Fruit fly (Drosophila melanogaster): ENCODE measurements around the gene KFase.

The KFase gene

dm6 chr2L:6488676-6489140, at the start of gene KFase, which contains the start of gene epsilonCOP:
KFase (minus strand) TSS chr2L:6488756.
epsilonCOP (plus strand) TSS chr2L:6489090.
- TF ChIP-seq Dll (optimal IDR thresholded peaks at IDR 0.05) (no peak), EcR (GFP tag; optimal IDR thresholded peaks at IDR 0.05) (no peak), pan (optimal IDR thresholded peaks at IDR 0.05) (no peak), usp (GFP tag; optimal IDR thresholded peaks at IDR 0.05) (no peak), psq (optimal IDR thresholded peaks at IDR 0.05) (no peak), CG8478 (optimal IDR thresholded peaks at IDR 0.05) (no peak)

- TF ChIP-seq usp (GFP tag; optimal IDR thresholded peaks at IDR 0.05) (no peak), psq (optimal IDR thresholded peaks at IDR 0.05) (no peak), CG8478 (optimal IDR thresholded peaks at IDR 0.05) (no peak), pan (optimal IDR thresholded peaks at IDR 0.05) (no peak), Dll (optimal IDR thresholded peaks at IDR 0.05) (peak; percentile 27), EcR (GFP tag; optimal IDR thresholded peaks at IDR 0.05) (no peak)
Observed at dm6 chr2L:6536044-6536581, 47.6 kb upstream of the KFase start.

dm6 chr2L:6534125-6534815, 45.7 kb upstream of the KFase start:
- TF ChIP-seq Dll (optimal IDR thresholded peaks at IDR 0.05) (no peak), CG8478 (optimal IDR thresholded peaks at IDR 0.05) (no peak), psq (optimal IDR thresholded peaks at IDR 0.05) (no peak), EcR (GFP tag; optimal IDR thresholded peaks at IDR 0.05) (no peak), usp (GFP tag; optimal IDR thresholded peaks at IDR 0.05) (no peak), pan (optimal IDR thresholded peaks at IDR 0.05) (no peak)

- TF ChIP-seq pan (optimal IDR thresholded peaks at IDR 0.05): no peak
- no peak for TF ChIP-seq EcR (GFP tag; optimal IDR thresholded peaks at IDR 0.05)
- no peak for TF ChIP-seq usp (GFP tag; optimal IDR thresholded peaks at IDR 0.05)
- TF ChIP-seq CG8478 (optimal IDR thresholded peaks at IDR 0.05): no peak
- no peak for TF ChIP-seq psq (optimal IDR thresholded peaks at IDR 0.05)
- no peak for TF ChIP-seq Dll (optimal IDR thresholded peaks at IDR 0.05)
Observed at dm6 chr2L:6533719-6534118, 45.2 kb upstream of the KFase start.

dm6 chr2L:6532977-6533376, 44.4 kb upstream of the KFase start:
- no peak for TF ChIP-seq CG8478 (optimal IDR thresholded peaks at IDR 0.05)
- TF ChIP-seq Dll (optimal IDR thresholded peaks at IDR 0.05): no peak
- no peak for TF ChIP-seq psq (optimal IDR thresholded peaks at IDR 0.05)

dm6 chr2L:6531985-6532699, 43.6 kb upstream of the KFase start:
- TF ChIP-seq pan (optimal IDR thresholded peaks at IDR 0.05): no peak
- TF ChIP-seq psq (optimal IDR thresholded peaks at IDR 0.05): no peak
- TF ChIP-seq EcR (GFP tag; optimal IDR thresholded peaks at IDR 0.05): no peak
- TF ChIP-seq CG8478 (optimal IDR thresholded peaks at IDR 0.05): no peak
- TF ChIP-seq usp (GFP tag; optimal IDR thresholded peaks at IDR 0.05): no peak
- TF ChIP-seq Dll (optimal IDR thresholded peaks at IDR 0.05): no peak

dm6 chr2L:6530952-6531512, 42.5 kb upstream of the KFase start:
- TF ChIP-seq CG8478 (optimal IDR thresholded peaks at IDR 0.05) (no peak), Dll (optimal IDR thresholded peaks at IDR 0.05) (no peak), pan (optimal IDR thresholded peaks at IDR 0.05) (no peak), usp (GFP tag; optimal IDR thresholded peaks at IDR 0.05) (no peak), EcR (GFP tag; optimal IDR thresholded peaks at IDR 0.05) (no peak), psq (optimal IDR thresholded peaks at IDR 0.05) (no peak)

dm6 chr2L:6526996-6527395, 38.4 kb upstream of the KFase start:
- TF ChIP-seq pan (optimal IDR thresholded peaks at IDR 0.05) (no peak), psq (optimal IDR thresholded peaks at IDR 0.05) (no peak), Dll (optimal IDR thresholded peaks at IDR 0.05) (no peak), usp (GFP tag; optimal IDR thresholded peaks at IDR 0.05) (no peak), CG8478 (optimal IDR thresholded peaks at IDR 0.05) (no peak), EcR (GFP tag; optimal IDR thresholded peaks at IDR 0.05) (no peak)

dm6 chr2L:6513948-6514347, 25.4 kb upstream of the KFase start:
- no peak for TF ChIP-seq pan (optimal IDR thresholded peaks at IDR 0.05)
- no peak for TF ChIP-seq CG8478 (optimal IDR thresholded peaks at IDR 0.05)
- TF ChIP-seq usp (GFP tag; optimal IDR thresholded peaks at IDR 0.05): no peak
- no peak for TF ChIP-seq psq (optimal IDR thresholded peaks at IDR 0.05)
- no peak for TF ChIP-seq EcR (GFP tag; optimal IDR thresholded peaks at IDR 0.05)
- TF ChIP-seq Dll (optimal IDR thresholded peaks at IDR 0.05): no peak

- TF ChIP-seq psq (optimal IDR thresholded peaks at IDR 0.05) (no peak), EcR (GFP tag; optimal IDR thresholded peaks at IDR 0.05) (no peak), usp (GFP tag; optimal IDR thresholded peaks at IDR 0.05) (no peak), CG8478 (optimal IDR thresholded peaks at IDR 0.05) (no peak)
Observed at dm6 chr2L:6508666-6509065, 20.1 kb upstream of the KFase start.

- TF ChIP-seq usp (GFP tag; optimal IDR thresholded peaks at IDR 0.05) (no peak), CG8478 (optimal IDR thresholded peaks at IDR 0.05) (no peak), pan (optimal IDR thresholded peaks at IDR 0.05) (no peak), EcR (GFP tag; optimal IDR thresholded peaks at IDR 0.05) (no peak), Dll (optimal IDR thresholded peaks at IDR 0.05) (no peak)
Observed at dm6 chr2L:6503724-6504037, 15.1 kb upstream of the KFase start.
